Worm (Caenorhabditis elegans) whole organism, late embryonic: Measurements from ENCODE around the gene ttr-3.

ENCODE experiments used
- C08G9.2 ChIP-seq: sonication (generic microtip); optimal IDR thresholded peaks from 2 replicates; lab custom pipeline; 2016; ENCODE audit warnings: mild to moderate bottlenecking, missing genetic modification characterization, moderate library complexity, missing compliant biosample characterization
- ama-1 ChIP-seq: fragments of 150-350 bp; optimal IDR thresholded peaks from 2 replicates; lab custom pipeline; 2014
- ceh-22 ChIP-seq: sonication (generic microtip); optimal IDR thresholded peaks from 2 replicates; lab custom pipeline; 2017; ENCODE audit warnings: missing biosample characterization, missing genetic modification characterization
- dve-1 ChIP-seq: sonication (generic microtip); optimal IDR thresholded peaks from 2 replicates; lab custom pipeline; 2017; ENCODE audit warnings: antibody characterized with exemption, mild to moderate bottlenecking, missing genetic modification characterization, missing compliant biosample characterization
- elt-2 ChIP-seq: sonication (generic microtip); optimal IDR thresholded peaks from 2 replicates; lab custom pipeline; 2016; ENCODE audit warnings: missing genetic modification reagents, missing genetic modification characterization, missing compliant biosample characterization
- fkh-10 ChIP-seq: fragments of 150-350 bp; optimal IDR thresholded peaks from 2 replicates; lab custom pipeline; 2014; ENCODE audit warnings: missing biosample characterization, missing genetic modification reagents, missing genetic modification characterization
- nfya-1 ChIP-seq: sonication (generic microtip); optimal IDR thresholded peaks from 2 replicates; lab custom pipeline; 2017; ENCODE audit warnings: missing genetic modification characterization, mild to moderate bottlenecking, missing compliant biosample characterization, antibody characterized with exemption, moderate library complexity
- pqm-1 ChIP-seq: sonication (generic microtip); optimal IDR thresholded peaks from 2 replicates; lab custom pipeline; 2016; ENCODE audit warnings: missing genetic modification characterization, missing compliant biosample characterization
- ref-2 ChIP-seq: sonication (generic microtip); optimal IDR thresholded peaks from 2 replicates; lab custom pipeline; 2016; ENCODE audit warnings: missing genetic modification characterization, missing compliant biosample characterization
- unc-42 ChIP-seq: sonication (generic microtip); optimal IDR thresholded peaks from 2 replicates; lab custom pipeline; 2016; ENCODE audit warnings: missing genotype, missing genetic modification characterization, missing compliant biosample characterization

- no peak for TF ChIP-seq ama-1 (lab: Kevin White, UChicago)
- no peak for TF ChIP-seq C08G9.2 (tag; lab: Kevin White, UChicago)
- TF ChIP-seq nfya-1 (tag; lab: Kevin White, UChicago), result no peak
- TF ChIP-seq dve-1 (tag; lab: Kevin White, UChicago), result no peak
- TF ChIP-seq fkh-10, result no peak
- no peak for TF ChIP-seq ref-2 (tag; lab: Kevin White, UChicago)
- no peak for TF ChIP-seq ceh-22 (tag; lab: Kevin White, UChicago)
- no peak for TF ChIP-seq pqm-1 (tag; lab: Kevin White, UChicago)
- TF ChIP-seq elt-2 (tag; lab: Kevin White, UChicago), result no peak
- no peak for TF ChIP-seq unc-42
Observed at ce11 chrIII:9907574-9907973, 19.0 kb downstream of the ttr-3 start.
